In genomic region chr3L:9508653-9509036, dm6 we compare ENCODE assay signal across 6 fruit fly cellular contexts.
TF ChIP-seq lines count a peak whose summit lies in the region.

No protein-coding gene starts in this region.

- TF ChIP-seq CTCF in whole organism, embryonic (GFP tag; optimal IDR thresholded peaks at IDR 0.05; lab: Kevin White, UChicago) = no peak

TF ChIP-seq in whole organism, 6 proteins besides CTCF, POLR2A, EP300 and RAD21:
- TF ChIP-seq pan (optimal IDR thresholded peaks at IDR 0.05; lab: Kevin White, UChicago) (peak; percentile 75), psq (optimal IDR thresholded peaks at IDR 0.05; lab: Kevin White, UChicago) (no peak)

TF ChIP-seq in whole organism, adult, 20 proteins besides CTCF, POLR2A, EP300 and RAD21:
- TF ChIP-seq Clk (GFP tag; optimal IDR thresholded peaks at IDR 0.05; lab: Kevin White, UChicago) (no peak), CG33017 (tag; optimal IDR thresholded peaks at IDR 0.05; lab: Kevin White, UChicago) (no peak), CG14711 (tag; optimal IDR thresholded peaks at IDR 0.05; lab: Kevin White, UChicago) (peak; percentile 24)

TF ChIP-seq in whole organism, embryonic, 481 proteins besides CTCF, POLR2A, EP300 and RAD21 (continues in another document):
- TF ChIP-seq sob (GFP tag; IDR thresholded peaks at IDR 0.05; lab: Robert Waterston, UW) (0 out of 2 replicates have a peak, but pooled peaks have one; percentile 21), CG10209 (GFP tag; optimal IDR thresholded peaks at IDR 0.05; lab: Kevin White, UChicago) (peak; percentile 49), Hr39 (optimal IDR thresholded peaks at IDR 0.05; lab: Kevin White, UChicago) (no peak), CG18599 (GFP tag; optimal IDR thresholded peaks at IDR 0.05; lab: Kevin White, UChicago) (peak; percentile 37), slou (GFP tag; optimal IDR thresholded peaks at IDR 0.05; lab: Kevin White, UChicago) (no peak), HHEX (GFP tag; optimal IDR thresholded peaks at IDR 0.05; lab: Kevin White, UChicago) (no peak), CG10979 (tag; optimal IDR thresholded peaks at IDR 0.05; lab: Kevin White, UChicago) (peak; percentile 79), az2 (GFP tag; optimal IDR thresholded peaks at IDR 0.05; lab: Kevin White, UChicago) (peak; percentile 12), ato (GFP tag; IDR thresholded peaks at IDR 0.05; lab: Robert Waterston, UW; ENCODE audit: partially characterized antibody) (no peak), CG1647 (GFP tag; optimal IDR thresholded peaks at IDR 0.05; lab: Kevin White, UChicago) (no peak), CG11723 (GFP tag; optimal IDR thresholded peaks at IDR 0.05; lab: Kevin White, UChicago) (peak; percentile 15), chif (GFP tag; optimal IDR thresholded peaks at IDR 0.05; lab: Kevin White, UChicago) (no peak), Xrp1 (GFP tag; IDR thresholded peaks at IDR 0.05; lab: Robert Waterston, UW) (peak; percentile 81), vvl (GFP tag; IDR thresholded peaks at IDR 0.05; lab: Robert Waterston, UW) (peak; percentile 20; the same call in 1 of the 2 replicates), CG17802 (tag; optimal IDR thresholded peaks at IDR 0.05; lab: Kevin White, UChicago) (no peak), CG5180 (GFP tag; optimal IDR thresholded peaks at IDR 0.05; lab: Kevin White, UChicago) (peak; percentile 13), twi (tag; optimal IDR thresholded peaks at IDR 0.05; lab: Kevin White, UChicago) (no peak), Atf3 (GFP tag; optimal IDR thresholded peaks at IDR 0.05; lab: Kevin White, UChicago) (no peak), CG11504 (tag; optimal IDR thresholded peaks at IDR 0.05; lab: Kevin White, UChicago) (peak; percentile 80), esg (GFP tag; conservative IDR thresholded peaks at IDR 0.05; lab: Robert Waterston, UW) (0 out of 2 replicates have a peak, but pooled peaks have one; percentile 13), CG3847 (GFP tag; IDR thresholded peaks at IDR 0.05; lab: Robert Waterston, UW) (no peak)

TF ChIP-seq in whole organism, prepupa, 60 proteins besides CTCF, POLR2A, EP300 and RAD21 (continues in another document):
- peak; percentile 52 for TF ChIP-seq Ets96B (tag; optimal IDR thresholded peaks at IDR 0.05; lab: Kevin White, UChicago)
- TF ChIP-seq Gug (GFP tag; IDR thresholded peaks at IDR 0.05; lab: Robert Waterston, UW) = no peak
- TF ChIP-seq Sox102F (GFP tag; optimal IDR thresholded peaks at IDR 0.05; lab: Kevin White, UChicago) = peak; percentile 54
- TF ChIP-seq CG7368 (GFP tag; optimal IDR thresholded peaks at IDR 0.05; lab: Kevin White, UChicago) = no peak
- no peak for TF ChIP-seq pdm3 (GFP tag; optimal IDR thresholded peaks at IDR 0.05; lab: Kevin White, UChicago)
- no peak for TF ChIP-seq eg (GFP tag; IDR thresholded peaks at IDR 0.05; lab: Robert Waterston, UW)
- no peak for TF ChIP-seq Lpt (GFP tag; optimal IDR thresholded peaks at IDR 0.05; lab: Kevin White, UChicago)
- TF ChIP-seq fd59A (GFP tag; optimal IDR thresholded peaks at IDR 0.05; lab: Kevin White, UChicago) = no peak
- TF ChIP-seq Ets21C (GFP tag; optimal IDR thresholded peaks at IDR 0.05; lab: Kevin White, UChicago) = no peak
- no peak for TF ChIP-seq Hr39 (GFP tag; optimal IDR thresholded peaks at IDR 0.05; lab: Kevin White, UChicago)
- no peak for TF ChIP-seq Blimp-1 (GFP tag; optimal IDR thresholded peaks at IDR 0.05; lab: Kevin White, UChicago)
- TF ChIP-seq CG8632 (GFP tag; optimal IDR thresholded peaks at IDR 0.05; lab: Kevin White, UChicago) = peak; percentile 37
- no peak for TF ChIP-seq CG11902 (GFP tag; optimal IDR thresholded peaks at IDR 0.05; lab: Kevin White, UChicago)
- peak; percentile 16 for TF ChIP-seq net (GFP tag; optimal IDR thresholded peaks at IDR 0.05; lab: Kevin White, UChicago)
- TF ChIP-seq CG6276 (GFP tag; optimal IDR thresholded peaks at IDR 0.05; lab: Kevin White, UChicago) = no peak
- TF ChIP-seq CG3032 (tag; optimal IDR thresholded peaks at IDR 0.05; lab: Kevin White, UChicago) = peak; percentile 36
- TF ChIP-seq fd85E (GFP tag; optimal IDR thresholded peaks at IDR 0.05; lab: Kevin White, UChicago) = no peak
- TF ChIP-seq topi (GFP tag; optimal IDR thresholded peaks at IDR 0.05; lab: Kevin White, UChicago) = no peak
- TF ChIP-seq Met (GFP tag; optimal IDR thresholded peaks at IDR 0.05; lab: Kevin White, UChicago) = peak; percentile 63
- no peak for TF ChIP-seq CG10669 (GFP tag; optimal IDR thresholded peaks at IDR 0.05; lab: Kevin White, UChicago)
- TF ChIP-seq CG15336 (GFP tag; IDR thresholded peaks at IDR 0.05; lab: Robert Waterston, UW) = peak; percentile 44; the same call in 1 of the 2 replicates
- TF ChIP-seq CG11762 (GFP tag; optimal IDR thresholded peaks at IDR 0.05; lab: Kevin White, UChicago; ENCODE audit: insufficient read depth) = no peak
- peak; percentile 66 for TF ChIP-seq lz (GFP tag; optimal IDR thresholded peaks at IDR 0.05; lab: Kevin White, UChicago)

TF ChIP-seq in whole organism, pupa, 21 proteins besides CTCF, POLR2A, EP300 and RAD21:
- TF ChIP-seq CG12605 (GFP tag; IDR thresholded peaks at IDR 0.05; lab: Robert Waterston, UW) (no peak), Ets98B (GFP tag; IDR thresholded peaks at IDR 0.05; lab: Robert Waterston, UW) (no peak), CG17806 (tag; optimal IDR thresholded peaks at IDR 0.05; lab: Kevin White, UChicago) (peak; percentile 23), EcR (GFP tag; optimal IDR thresholded peaks at IDR 0.05; lab: Kevin White, UChicago) (no peak), CG8159 (tag; optimal IDR thresholded peaks at IDR 0.05; lab: Kevin White, UChicago) (peak; percentile 45)
TF ChIP-seq in whole organism, pupa: peak in this region for 2.

TF ChIP-seq in whole organism, wandering third instar larva, 38 proteins besides CTCF, POLR2A, EP300 and RAD21:
- TF ChIP-seq Hnf4 (GFP tag; optimal IDR thresholded peaks at IDR 0.05; lab: Kevin White, UChicago) = peak; percentile 3
- no peak for TF ChIP-seq Jra (GFP tag; optimal IDR thresholded peaks at IDR 0.05; lab: Kevin White, UChicago)
- peak in 1 of 2 experiments; percentile 62 for TF ChIP-seq foxo (GFP tag; optimal IDR thresholded peaks at IDR 0.05; lab: Kevin White, UChicago)
- TF ChIP-seq jim (GFP tag; optimal IDR thresholded peaks at IDR 0.05; lab: Kevin White, UChicago) = no peak
- no peak for TF ChIP-seq CG32264 (GFP tag; optimal IDR thresholded peaks at IDR 0.05; lab: Kevin White, UChicago)
- no peak for TF ChIP-seq sv (GFP tag; optimal IDR thresholded peaks at IDR 0.05; lab: Kevin White, UChicago)
- TF ChIP-seq lola (GFP tag; optimal IDR thresholded peaks at IDR 0.05; lab: Kevin White, UChicago) = no peak
- TF ChIP-seq OdsH (GFP tag; optimal IDR thresholded peaks at IDR 0.05; lab: Kevin White, UChicago) = peak; percentile 16
- no peak for TF ChIP-seq CG9705 (GFP tag; optimal IDR thresholded peaks at IDR 0.05; lab: Kevin White, UChicago)
- TF ChIP-seq tai (GFP tag; optimal IDR thresholded peaks at IDR 0.05; lab: Kevin White, UChicago) = no peak
- no peak for TF ChIP-seq CrebA (GFP tag; optimal IDR thresholded peaks at IDR 0.05; lab: Kevin White, UChicago; ENCODE audit: borderline replicate concordance)
- no peak for TF ChIP-seq brk (GFP tag; optimal IDR thresholded peaks at IDR 0.05; lab: Kevin White, UChicago)
- no peak for TF ChIP-seq ey (GFP tag; optimal IDR thresholded peaks at IDR 0.05; lab: Kevin White, UChicago)
- peak; percentile 58 for TF ChIP-seq HLH106 (tag; optimal IDR thresholded peaks at IDR 0.05; lab: Kevin White, UChicago)
- TF ChIP-seq rgr (GFP tag; optimal IDR thresholded peaks at IDR 0.05; lab: Kevin White, UChicago) = peak; percentile 31
- TF ChIP-seq N (GFP tag; optimal IDR thresholded peaks at IDR 0.05; lab: Kevin White, UChicago) = no peak
- no peak for TF ChIP-seq GATAd (GFP tag; optimal IDR thresholded peaks at IDR 0.05; lab: Kevin White, UChicago)
- peak; percentile 47 for TF ChIP-seq br (GFP tag; optimal IDR thresholded peaks at IDR 0.05; lab: Kevin White, UChicago)
- no peak for TF ChIP-seq dmrt93B (GFP tag; optimal IDR thresholded peaks at IDR 0.05; lab: Kevin White, UChicago)
- TF ChIP-seq sage (GFP tag; optimal IDR thresholded peaks at IDR 0.05; lab: Kevin White, UChicago) = no peak
- TF ChIP-seq woc (GFP tag; optimal IDR thresholded peaks at IDR 0.05; lab: Kevin White, UChicago) = peak; percentile 57
- no peak for TF ChIP-seq Dif (GFP tag; optimal IDR thresholded peaks at IDR 0.05; lab: Kevin White, UChicago; ENCODE audit: partially characterized antibody)
- no peak for TF ChIP-seq Vsx2 (GFP tag; optimal IDR thresholded peaks at IDR 0.05; lab: Kevin White, UChicago; ENCODE audit: partially characterized antibody)
- TF ChIP-seq dsf (GFP tag; optimal IDR thresholded peaks at IDR 0.05; lab: Kevin White, UChicago; ENCODE audit: borderline replicate concordance) = no peak
- no peak for TF ChIP-seq Abd-B (GFP tag; optimal IDR thresholded peaks at IDR 0.05; lab: Kevin White, UChicago)
- no peak for TF ChIP-seq Myc (optimal IDR thresholded peaks at IDR 0.05; lab: Kevin White, UChicago)
- no peak for TF ChIP-seq usp (GFP tag; optimal IDR thresholded peaks at IDR 0.05; lab: Kevin White, UChicago)
- no peak for TF ChIP-seq dl (GFP tag; optimal IDR thresholded peaks at IDR 0.05; lab: Kevin White, UChicago; ENCODE audit: insufficient read depth in 1 of 2, partially characterized antibody in 2 of 2)
- TF ChIP-seq fru (GFP tag; optimal IDR thresholded peaks at IDR 0.05; lab: Kevin White, UChicago) = peak; percentile 77
- TF ChIP-seq pan (optimal IDR thresholded peaks at IDR 0.05; lab: Kevin White, UChicago) = peak; percentile 46
- no peak for TF ChIP-seq Hr78 (GFP tag; optimal IDR thresholded peaks at IDR 0.05; lab: Kevin White, UChicago)
- peak; percentile 71 for TF ChIP-seq Sp1 (GFP tag; optimal IDR thresholded peaks at IDR 0.05; lab: Kevin White, UChicago)
- TF ChIP-seq Mio (GFP tag; optimal IDR thresholded peaks at IDR 0.05; lab: Kevin White, UChicago) = no peak
- TF ChIP-seq Dfd (GFP tag; optimal IDR thresholded peaks at IDR 0.05; lab: Kevin White, UChicago) = no peak
- TF ChIP-seq psq (GFP tag; optimal IDR thresholded peaks at IDR 0.05; lab: Kevin White, UChicago) = peak; percentile 75
- no peak for TF ChIP-seq Rel (GFP tag; optimal IDR thresholded peaks at IDR 0.05; lab: Kevin White, UChicago)
- peak; percentile 87 for TF ChIP-seq Rel (tag; optimal IDR thresholded peaks at IDR 0.05; lab: Kevin White, UChicago)
- peak; percentile 15 for TF ChIP-seq h (GFP tag; optimal IDR thresholded peaks at IDR 0.05; lab: Kevin White, UChicago)
- TF ChIP-seq Hr83 (GFP tag; optimal IDR thresholded peaks at IDR 0.05; lab: Kevin White, UChicago; ENCODE audit: poor library complexity, severe bottlenecking) = no peak
